Worm (Caenorhabditis elegans): Measurements from ENCODE around the gene set-3.

The set-3 gene

DNA sequence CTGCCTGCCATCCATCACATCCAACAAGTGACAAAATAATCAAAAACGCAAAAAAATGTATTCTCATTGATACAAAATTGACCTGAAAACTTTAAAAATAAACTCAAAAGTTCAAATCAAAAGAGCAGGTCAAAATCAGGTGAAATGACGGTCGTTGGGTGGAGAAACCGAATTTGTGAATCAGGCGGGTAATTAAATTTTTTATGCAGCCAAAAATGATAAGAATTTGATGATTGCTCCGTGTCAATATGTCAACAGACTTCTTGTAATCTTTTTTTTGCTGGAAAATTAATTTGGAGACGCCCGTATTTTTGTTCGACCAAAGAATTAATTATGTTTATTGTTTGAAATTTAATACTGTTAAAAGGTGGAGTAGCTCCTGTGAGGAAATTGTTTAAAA, 19.5 kb upstream of the set-3 start, which contains the start of gene ncx-6:
TSS of gene ncx-6 (minus strand) at position 88 of the 400 bp plus-strand sequence.
- TF ChIP-seq hmbx-1 (tag; optimal IDR thresholded peaks at IDR 0.05) (no peak), pes-1 (GFP tag; IDR thresholded peaks at IDR 0.05) (no peak), hnd-1 (tag; optimal IDR thresholded peaks at IDR 0.05) (no peak), ets-7 (tag; optimal IDR thresholded peaks at IDR 0.05) (no peak), ceh-13 (GFP tag; optimal IDR thresholded peaks at IDR 0.05) (no peak), B0310.2 (tag; optimal IDR thresholded peaks at IDR 0.05) (no peak)

- TF ChIP-seq tra-4 (tag; optimal IDR thresholded peaks at IDR 0.05) (no peak), flt-1 (GFP tag; IDR thresholded peaks at IDR 0.05) (no peak), sea-1 (GFP tag; conservative IDR thresholded peaks at IDR 0.05) (no peak), F13C5.2 (tag; optimal IDR thresholded peaks at IDR 0.05) (no peak), hnd-1 (tag; optimal IDR thresholded peaks at IDR 0.05) (no peak), scrt-1 (GFP tag; IDR thresholded peaks at IDR 0.05) (no peak), tbx-37 (GFP tag; conservative IDR thresholded peaks at IDR 0.05) (no peak), B0310.2 (tag; optimal IDR thresholded peaks at IDR 0.05) (no peak)
These were observed 18.8 kb upstream of the set-3 start for ce11 chrIII:9713182-9713581.

ce11 chrIII:9711163-9711562, 16.8 kb upstream of the set-3 start:
- TF ChIP-seq ceh-36 (tag; optimal IDR thresholded peaks at IDR 0.05) (no peak), tbx-11 (GFP tag; IDR thresholded peaks at IDR 0.05) (no peak), ets-7 (tag; optimal IDR thresholded peaks at IDR 0.05) (no peak), tbx-37 (GFP tag; conservative IDR thresholded peaks at IDR 0.05) (no peak), sea-1 (GFP tag; conservative IDR thresholded peaks at IDR 0.05) (no peak), hmg-4 (GFP tag; optimal IDR thresholded peaks at IDR 0.05) (no peak), aly-1 (tag; optimal IDR thresholded peaks at IDR 0.05) (no peak), F13C5.2 (tag; optimal IDR thresholded peaks at IDR 0.05) (no peak), ceh-13 (GFP tag; optimal IDR thresholded peaks at IDR 0.05) (no peak), scrt-1 (GFP tag; IDR thresholded peaks at IDR 0.05) (no peak), pes-1 (GFP tag; IDR thresholded peaks at IDR 0.05) (no peak), hmbx-1 (tag; optimal IDR thresholded peaks at IDR 0.05) (no peak), tra-4 (tag; optimal IDR thresholded peaks at IDR 0.05) (no peak), hnd-1 (tag; optimal IDR thresholded peaks at IDR 0.05) (no peak), ama-1 (optimal IDR thresholded peaks at IDR 0.05) (no peak), B0310.2 (tag; optimal IDR thresholded peaks at IDR 0.05) (no peak), flt-1 (GFP tag; IDR thresholded peaks at IDR 0.05) (no peak)

ce11 chrIII:9705157-9705905, 11.0 kb upstream of the set-3 start:
- no peak for TF ChIP-seq flt-1 (GFP tag; IDR thresholded peaks at IDR 0.05)
- no peak for TF ChIP-seq aly-1 (tag; optimal IDR thresholded peaks at IDR 0.05)
- 0 out of 2 replicates have a peak, but pooled peaks have one; percentile 25 for TF ChIP-seq tbx-37 (GFP tag; conservative IDR thresholded peaks at IDR 0.05)
- no peak for TF ChIP-seq B0310.2 (tag; optimal IDR thresholded peaks at IDR 0.05)
- no peak for TF ChIP-seq ceh-13 (GFP tag; optimal IDR thresholded peaks at IDR 0.05)
- no peak for TF ChIP-seq hmbx-1 (tag; optimal IDR thresholded peaks at IDR 0.05)
- peak; percentile 20 for TF ChIP-seq F13C5.2 (tag; optimal IDR thresholded peaks at IDR 0.05)
- TF ChIP-seq pes-1 (GFP tag; IDR thresholded peaks at IDR 0.05) = 0 out of 2 replicates have a peak, but pooled peaks have one; percentile 39
- TF ChIP-seq hnd-1 (tag; optimal IDR thresholded peaks at IDR 0.05) = no peak
- no peak for TF ChIP-seq scrt-1 (GFP tag; IDR thresholded peaks at IDR 0.05)
- no peak for TF ChIP-seq ets-7 (tag; optimal IDR thresholded peaks at IDR 0.05)
- no peak for TF ChIP-seq ama-1 (optimal IDR thresholded peaks at IDR 0.05)
- peak; percentile 60 for TF ChIP-seq hmg-4 (GFP tag; optimal IDR thresholded peaks at IDR 0.05)
- no peak for TF ChIP-seq sea-1 (GFP tag; conservative IDR thresholded peaks at IDR 0.05)

DNA sequence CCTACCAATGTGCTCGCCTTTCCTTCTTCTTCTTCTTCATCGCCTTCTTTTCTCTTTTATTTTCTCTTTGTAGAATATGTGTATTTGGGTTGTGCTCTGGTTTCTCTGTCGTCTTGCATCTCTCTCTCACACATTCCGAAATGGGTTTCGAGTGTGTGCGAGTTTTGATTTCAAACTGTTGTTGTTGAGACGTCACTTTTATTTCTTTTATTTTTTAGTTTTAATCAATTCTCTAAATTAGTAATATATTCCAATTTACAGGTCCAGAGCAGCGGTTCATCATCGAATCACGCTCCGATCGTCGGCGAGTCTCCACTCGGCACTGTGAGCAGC, 10.2 kb upstream of the set-3 start:
- TF ChIP-seq ceh-13 (GFP tag; optimal IDR thresholded peaks at IDR 0.05) = no peak

- no peak for TF ChIP-seq F13C5.2 (tag; optimal IDR thresholded peaks at IDR 0.05)
- peak; percentile 34; the same call in 1 of the 2 replicates for TF ChIP-seq tbx-11 (GFP tag; IDR thresholded peaks at IDR 0.05)
- TF ChIP-seq scrt-1 (GFP tag; IDR thresholded peaks at IDR 0.05) = 0 out of 2 replicates have a peak, but pooled peaks have one; percentile 68
- TF ChIP-seq aly-1 (tag; optimal IDR thresholded peaks at IDR 0.05) = no peak
- TF ChIP-seq ceh-36 (tag; optimal IDR thresholded peaks at IDR 0.05) = peak; percentile 32
These were observed 9.6 kb upstream of the set-3 start for ce11 chrIII:9703747-9704605.

ce11 chrIII:9702665-9703252, 8.4 kb upstream of the set-3 start:
- TF ChIP-seq ama-1 (optimal IDR thresholded peaks at IDR 0.05) (peak; percentile 58), F13C5.2 (tag; optimal IDR thresholded peaks at IDR 0.05) (no peak)

DNA sequence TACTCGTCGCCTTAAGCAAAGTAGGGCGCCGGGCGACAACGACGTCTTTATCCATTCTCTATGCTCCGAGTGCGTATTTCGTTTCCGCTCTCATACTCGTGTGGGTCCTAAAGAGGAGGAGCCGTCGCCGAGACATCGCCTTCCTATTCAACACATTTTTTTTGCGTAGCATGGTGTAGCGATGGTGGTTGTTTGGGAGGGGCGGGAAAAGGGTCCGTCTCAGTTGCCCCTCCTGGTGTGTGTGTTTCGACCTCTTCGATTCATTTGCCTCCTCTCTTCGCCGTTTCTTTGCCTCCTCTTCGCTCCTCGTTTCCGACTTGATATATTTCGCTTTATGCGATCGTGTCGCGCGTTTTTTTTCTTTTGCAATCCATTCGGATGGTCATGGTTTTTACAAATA, 7.4 kb upstream of the set-3 start:
- no peak for TF ChIP-seq tbx-11 (GFP tag; IDR thresholded peaks at IDR 0.05)
- no peak for TF ChIP-seq ceh-13 (GFP tag; optimal IDR thresholded peaks at IDR 0.05)
- TF ChIP-seq aly-1 (tag; optimal IDR thresholded peaks at IDR 0.05) = no peak
- TF ChIP-seq scrt-1 (GFP tag; IDR thresholded peaks at IDR 0.05) = no peak
- TF ChIP-seq ets-7 (tag; optimal IDR thresholded peaks at IDR 0.05) = no peak
- TF ChIP-seq flt-1 (GFP tag; IDR thresholded peaks at IDR 0.05) = no peak
- no peak for TF ChIP-seq F13C5.2 (tag; optimal IDR thresholded peaks at IDR 0.05)
- TF ChIP-seq sea-1 (GFP tag; conservative IDR thresholded peaks at IDR 0.05) = no peak
- TF ChIP-seq hmg-4 (GFP tag; optimal IDR thresholded peaks at IDR 0.05) = no peak
- no peak for TF ChIP-seq hmbx-1 (tag; optimal IDR thresholded peaks at IDR 0.05)
- TF ChIP-seq hnd-1 (tag; optimal IDR thresholded peaks at IDR 0.05) = no peak
- TF ChIP-seq tbx-37 (GFP tag; conservative IDR thresholded peaks at IDR 0.05) = no peak
- no peak for TF ChIP-seq B0310.2 (tag; optimal IDR thresholded peaks at IDR 0.05)

All from whole organism, early embryonic.